Worm (Caenorhabditis elegans) whole organism, L1 larva: ENCODE data around the gene sru-22.

Experiments used
- ama-1 ChIP-seq: fragments of 150-350 bp; optimal IDR thresholded peaks from 2 replicates; lab custom pipeline; 2014
- lin-39 ChIP-seq: fragments of 150-350 bp; optimal IDR thresholded peaks from 2 replicates; lab custom pipeline; 2014; ENCODE audit warnings: missing biosample characterization, missing genetic modification reagents, missing genetic modification characterization
- nhr-84 ChIP-seq: sonication (generic microtip); optimal IDR thresholded peaks from 2 replicates; lab custom pipeline; 2017; ENCODE audit warnings: missing biosample characterization, missing genetic modification characterization
- tbx-2 ChIP-seq: sonication (generic microtip); optimal IDR thresholded peaks from 2 replicates; lab custom pipeline; 2016; ENCODE audit warnings: missing genetic modification characterization, missing compliant biosample characterization

DNA sequence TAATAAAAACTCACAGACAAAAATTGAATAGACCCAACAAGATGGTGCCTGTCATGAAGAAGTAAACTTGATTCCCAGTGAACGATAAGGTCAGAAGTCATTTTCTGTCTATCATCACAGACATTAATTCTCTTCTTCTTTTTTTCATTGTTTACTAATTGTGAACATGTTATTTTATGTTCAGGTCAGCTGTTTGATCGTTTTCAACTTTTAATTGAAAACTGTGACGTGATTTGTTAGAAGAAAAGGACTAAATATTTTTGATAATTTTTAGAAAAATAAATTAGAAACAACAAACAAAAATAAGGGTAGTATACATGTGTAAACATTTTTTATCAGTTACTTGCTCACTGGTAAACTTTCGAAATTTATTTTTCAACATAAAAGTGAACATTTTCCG lies 5.1 kb downstream of the sru-22 start, which contains the start of gene F36G9.7:
- TF ChIP-seq ama-1 (lab: Kevin White, UChicago) = no peak
- TF ChIP-seq lin-39 (tag; lab: Kevin White, UChicago) = no peak
- no peak for TF ChIP-seq tbx-2
- TF ChIP-seq nhr-84 (tag; lab: Kevin White, UChicago) = no peak
